Fruit fly (Drosophila melanogaster): ENCODE data around the gene CG10486.

DNA sequence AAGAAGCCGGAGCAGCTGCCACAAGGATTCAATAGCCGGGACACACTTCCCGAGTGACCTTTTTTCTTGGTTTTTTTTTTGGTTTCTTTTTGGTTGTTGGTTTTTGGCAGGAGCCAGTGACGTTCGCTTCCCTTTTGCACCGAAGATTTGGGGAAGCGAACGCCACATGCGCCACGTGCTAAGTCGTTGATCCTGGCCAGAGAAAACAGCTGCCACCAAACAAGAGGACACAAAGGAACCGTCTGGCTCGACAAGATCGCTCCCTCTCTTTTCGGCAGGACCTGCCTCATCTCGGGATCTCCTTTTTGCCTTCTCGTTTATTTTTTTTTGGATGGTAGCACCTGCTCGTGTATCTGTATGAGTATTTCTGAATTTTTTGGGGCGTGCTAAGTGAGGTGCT lies 47.5 kb downstream of the CG10486 start:
- TF ChIP-seq Vsx2 (GFP tag; optimal IDR thresholded peaks at IDR 0.05; ENCODE audit: partially characterized antibody), result no peak
- TF ChIP-seq Mio (GFP tag; optimal IDR thresholded peaks at IDR 0.05), result no peak
- no peak for TF ChIP-seq CG32264 (GFP tag; optimal IDR thresholded peaks at IDR 0.05)
- TF ChIP-seq h (GFP tag; optimal IDR thresholded peaks at IDR 0.05), result no peak
- no peak for TF ChIP-seq sage (GFP tag; optimal IDR thresholded peaks at IDR 0.05)
- TF ChIP-seq dmrt93B (GFP tag; optimal IDR thresholded peaks at IDR 0.05), result no peak
- TF ChIP-seq sv (GFP tag; optimal IDR thresholded peaks at IDR 0.05), result no peak
- no peak for TF ChIP-seq Jra (GFP tag; optimal IDR thresholded peaks at IDR 0.05)
